In genomic region chr2L:430820-431628, dm6 we compare ENCODE assay signal across 1 fruit fly cellular context.
TF ChIP-seq lines count a peak whose summit lies in the region.

Gene ex (plus strand): TSS chr2L:431227.

TF ChIP-seq in whole organism, embryonic, 481 proteins besides CTCF, POLR2A, EP300 and RAD21 (continued from another document and continues in another):
- TF ChIP-seq Myb (GFP tag; optimal IDR thresholded peaks at IDR 0.05; lab: Kevin White, UChicago) (peak; percentile 28), D (optimal IDR thresholded peaks at IDR 0.05; lab: Kevin White, UChicago) (no peak), D (GFP tag; optimal IDR thresholded peaks at IDR 0.05; lab: Kevin White, UChicago) (peak; percentile 14), Dref (GFP tag; IDR thresholded peaks at IDR 0.05; lab: Robert Waterston, UW) (no peak), CG11085 (GFP tag; IDR thresholded peaks at IDR 0.05; lab: Robert Waterston, UW) (no peak), her (GFP tag; optimal IDR thresholded peaks at IDR 0.05; lab: Kevin White, UChicago) (peak; percentile 47), CG17568 (GFP tag; optimal IDR thresholded peaks at IDR 0.05; lab: Kevin White, UChicago) (peak; percentile 90), dimm (GFP tag; IDR thresholded peaks at IDR 0.05; lab: Robert Waterston, UW) (no peak), Opbp (GFP tag; IDR thresholded peaks at IDR 0.05; lab: Robert Waterston, UW; ENCODE audit: partially characterized antibody) (0 out of 3 replicates have a peak, but pooled peaks have one; percentile 33), Rx (GFP tag; IDR thresholded peaks at IDR 0.05; lab: Robert Waterston, UW) (no peak), HmgD (GFP tag; optimal IDR thresholded peaks at IDR 0.05; lab: Kevin White, UChicago) (peak; percentile 22), CG15696 (tag; optimal IDR thresholded peaks at IDR 0.05; lab: Kevin White, UChicago) (peak; percentile 67), Hr3 (GFP tag; optimal IDR thresholded peaks at IDR 0.05; lab: Kevin White, UChicago) (no peak), CG13287 (GFP tag; IDR thresholded peaks at IDR 0.05; lab: Robert Waterston, UW; ENCODE audit: partially characterized antibody) (peak; percentile 24; the same call in 1 of the 2 replicates), CG7963 (GFP tag; IDR thresholded peaks at IDR 0.05; lab: Robert Waterston, UW; ENCODE audit: partially characterized antibody) (0 out of 3 replicates have a peak, but pooled peaks have one; percentile 26), salm (tag; optimal IDR thresholded peaks at IDR 0.05; lab: Kevin White, UChicago) (peak; percentile 35), CG3281 (GFP tag; optimal IDR thresholded peaks at IDR 0.05; lab: Kevin White, UChicago) (peak; percentile 65), Atf6 (GFP tag; IDR thresholded peaks at IDR 0.05; lab: Robert Waterston, UW) (peak; percentile 58), HmgZ (tag; optimal IDR thresholded peaks at IDR 0.05; lab: Kevin White, UChicago) (peak; percentile 65), disco-r (GFP tag; optimal IDR thresholded peaks at IDR 0.05; lab: Kevin White, UChicago) (no peak), lov (optimal IDR thresholded peaks at IDR 0.05; lab: Kevin White, UChicago) (no peak), lov (GFP tag; IDR thresholded peaks at IDR 0.05; lab: Robert Waterston, UW) (peak; percentile 52; the same call in 1 of the 3 replicates), inv (GFP tag; IDR thresholded peaks at IDR 0.05; lab: Robert Waterston, UW; ENCODE audit: partially characterized antibody) (no peak), Awh (GFP tag; IDR thresholded peaks at IDR 0.05; lab: Robert Waterston, UW) (peak; percentile 64; the same call in 1 of the 2 replicates), B-H2 (GFP tag; optimal IDR thresholded peaks at IDR 0.05; lab: Kevin White, UChicago) (peak; percentile 75), tx (GFP tag; optimal IDR thresholded peaks at IDR 0.05; lab: Kevin White, UChicago) (no peak), Kr (GFP tag; optimal IDR thresholded peaks at IDR 0.05; lab: Kevin White, UChicago) (peak; percentile 60), CG11504 (tag; optimal IDR thresholded peaks at IDR 0.05; lab: Kevin White, UChicago) (peak; percentile 51), Bgb (GFP tag; IDR thresholded peaks at IDR 0.05; lab: Robert Waterston, UW; ENCODE audit: partially characterized antibody) (no peak), Fer1 (GFP tag; optimal IDR thresholded peaks at IDR 0.05; lab: Kevin White, UChicago) (peak; percentile 82), CG2712 (tag; optimal IDR thresholded peaks at IDR 0.05; lab: Kevin White, UChicago) (peak; percentile 50), CG15514 (GFP tag; optimal IDR thresholded peaks at IDR 0.05; lab: Kevin White, UChicago) (peak; percentile 57), Sin3A (optimal IDR thresholded peaks at IDR 0.05; lab: Kevin White, UChicago) (no peak), kay (GFP tag; optimal IDR thresholded peaks at IDR 0.05; lab: Kevin White, UChicago) (peak; percentile 7), Lhr (GFP tag; optimal IDR thresholded peaks at IDR 0.05; lab: Kevin White, UChicago) (peak; percentile 27), CG32532 (GFP tag; IDR thresholded peaks at IDR 0.05; lab: Robert Waterston, UW) (peak; percentile 8; the same call in 1 of the 2 replicates), onecut (GFP tag; IDR thresholded peaks at IDR 0.05; lab: Robert Waterston, UW) (peak; percentile 60), CG4730 (GFP tag; IDR thresholded peaks at IDR 0.05; lab: Robert Waterston, UW) (no peak), CG14441 (GFP tag; IDR thresholded peaks at IDR 0.05; lab: Robert Waterston, UW) (no peak), CG10321 (GFP tag; IDR thresholded peaks at IDR 0.05; lab: Robert Waterston, UW) (peak; percentile 47; the same call in 1 of the 2 replicates), Lpt (GFP tag; optimal IDR thresholded peaks at IDR 0.05; lab: Kevin White, UChicago) (no peak), seq (GFP tag; IDR thresholded peaks at IDR 0.05; lab: Robert Waterston, UW) (no peak; the same call in 1 of the 2 replicates), bab2 (GFP tag; optimal IDR thresholded peaks at IDR 0.05; lab: Kevin White, UChicago) (peak; percentile 57), corto (GFP tag; optimal IDR thresholded peaks at IDR 0.05; lab: Kevin White, UChicago) (peak; percentile 48), Trl (optimal IDR thresholded peaks at IDR 0.05; lab: Kevin White, UChicago) (peak; percentile 50 to 56), Trl (GFP tag; optimal IDR thresholded peaks at IDR 0.05; lab: Kevin White, UChicago) (peak; percentile 23), nerfin-2 (GFP tag; IDR thresholded peaks at IDR 0.05; lab: Robert Waterston, UW; ENCODE audit: partially characterized antibody) (no peak), CG31365 (tag; optimal IDR thresholded peaks at IDR 0.05; lab: Kevin White, UChicago) (peak; percentile 71), CG4424 (GFP tag; optimal IDR thresholded peaks at IDR 0.05; lab: Kevin White, UChicago) (no peak), wdn (GFP tag; IDR thresholded peaks at IDR 0.05; lab: Robert Waterston, UW) (no peak), slou (GFP tag; optimal IDR thresholded peaks at IDR 0.05; lab: Kevin White, UChicago) (no peak), da (GFP tag; optimal IDR thresholded peaks at IDR 0.05; lab: Kevin White, UChicago) (no peak), CG7372 (GFP tag; IDR thresholded peaks at IDR 0.05; lab: Robert Waterston, UW) (no peak), Optix (GFP tag; IDR thresholded peaks at IDR 0.05; lab: Robert Waterston, UW) (no peak), gro (GFP tag; optimal IDR thresholded peaks at IDR 0.05; lab: Kevin White, UChicago) (no peak), Dll (GFP tag; IDR thresholded peaks at IDR 0.05; lab: Robert Waterston, UW; ENCODE audit: partially characterized antibody) (no peak), CG11398 (GFP tag; optimal IDR thresholded peaks at IDR 0.05; lab: Kevin White, UChicago) (peak; percentile 74), H15 (GFP tag; IDR thresholded peaks at IDR 0.05; lab: Robert Waterston, UW) (no peak), Mad (GFP tag; optimal IDR thresholded peaks at IDR 0.05; lab: Kevin White, UChicago) (peak; percentile 19), Hr78 (GFP tag; optimal IDR thresholded peaks at IDR 0.05; lab: Kevin White, UChicago) (no peak), Deaf1 (tag; optimal IDR thresholded peaks at IDR 0.05; lab: Kevin White, UChicago) (peak; percentile 62), CG8478 (optimal IDR thresholded peaks at IDR 0.05; lab: Kevin White, UChicago) (no peak), MTF-1 (GFP tag; optimal IDR thresholded peaks at IDR 0.05; lab: Kevin White, UChicago; ENCODE audit: borderline replicate concordance) (peak; percentile 79), ac (GFP tag; optimal IDR thresholded peaks at IDR 0.05; lab: Kevin White, UChicago) (peak; percentile 40), CG13624 (GFP tag; optimal IDR thresholded peaks at IDR 0.05; lab: Kevin White, UChicago) (peak; percentile 14), Xrp1 (GFP tag; IDR thresholded peaks at IDR 0.05; lab: Robert Waterston, UW) (peak; percentile 60), Ada2b (GFP tag; IDR thresholded peaks at IDR 0.05; lab: Robert Waterston, UW) (no peak), zf30C (GFP tag; optimal IDR thresholded peaks at IDR 0.05; lab: Kevin White, UChicago) (peak; percentile 17), Atf3 (GFP tag; optimal IDR thresholded peaks at IDR 0.05; lab: Kevin White, UChicago) (no peak), HLH4C (GFP tag; IDR thresholded peaks at IDR 0.05; lab: Robert Waterston, UW; ENCODE audit: partially characterized antibody) (peak; percentile 43; the same call in 1 of the 3 replicates), CG14710 (tag; optimal IDR thresholded peaks at IDR 0.05; lab: Kevin White, UChicago) (peak; percentile 48), Ssrp (tag; optimal IDR thresholded peaks at IDR 0.05; lab: Kevin White, UChicago) (no peak), Asciz (GFP tag; optimal IDR thresholded peaks at IDR 0.05; lab: Kevin White, UChicago) (peak; percentile 89), CG17612 (GFP tag; IDR thresholded peaks at IDR 0.05; lab: Robert Waterston, UW) (no peak), CG10543 (GFP tag; optimal IDR thresholded peaks at IDR 0.05; lab: Kevin White, UChicago) (peak; percentile 74), HLH54F (GFP tag; optimal IDR thresholded peaks at IDR 0.05; lab: Kevin White, UChicago) (no peak), Blimp-1 (GFP tag; optimal IDR thresholded peaks at IDR 0.05; lab: Kevin White, UChicago) (peak; percentile 48), sisA (GFP tag; IDR thresholded peaks at IDR 0.05; lab: Robert Waterston, UW) (no peak), CrebB (tag; optimal IDR thresholded peaks at IDR 0.05; lab: Kevin White, UChicago) (peak; percentile 90), CG12219 (GFP tag; optimal IDR thresholded peaks at IDR 0.05; lab: Kevin White, UChicago) (peak; percentile 81), ham (GFP tag; IDR thresholded peaks at IDR 0.05; lab: Robert Waterston, UW) (no peak), hbn (GFP tag; IDR thresholded peaks at IDR 0.05; lab: Robert Waterston, UW; ENCODE audit: partially characterized antibody) (no peak; the same call in 1 of the 2 replicates), ewg (GFP tag; optimal IDR thresholded peaks at IDR 0.05; lab: Kevin White, UChicago) (peak; percentile 37), CG10462 (GFP tag; optimal IDR thresholded peaks at IDR 0.05; lab: Kevin White, UChicago) (peak; percentile 29), oc (tag; optimal IDR thresholded peaks at IDR 0.05; lab: Kevin White, UChicago) (peak; percentile 35), E2f2 (GFP tag; IDR thresholded peaks at IDR 0.05; lab: Robert Waterston, UW) (peak; percentile 27; the same call in 1 of the 2 replicates), lmd (GFP tag; IDR thresholded peaks at IDR 0.05; lab: Robert Waterston, UW) (no peak), ase (GFP tag; IDR thresholded peaks at IDR 0.05; lab: Robert Waterston, UW) (no peak), HLH3B (GFP tag; IDR thresholded peaks at IDR 0.05; lab: Robert Waterston, UW) (peak; percentile 49; the same call in 1 of the 2 replicates), cad (GFP tag; optimal IDR thresholded peaks at IDR 0.05; lab: Kevin White, UChicago) (peak; percentile 61), Elba2 (GFP tag; optimal IDR thresholded peaks at IDR 0.05; lab: Kevin White, UChicago) (peak; percentile 34), CG18764 (GFP tag; optimal IDR thresholded peaks at IDR 0.05; lab: Kevin White, UChicago) (peak; percentile 32), CG13894 (tag; optimal IDR thresholded peaks at IDR 0.05; lab: Kevin White, UChicago) (peak; percentile 73), croc (GFP tag; conservative IDR thresholded peaks at IDR 0.05; lab: Robert Waterston, UW) (no peak), Sry-β (GFP tag; optimal IDR thresholded peaks at IDR 0.05; lab: Kevin White, UChicago) (peak; percentile 5), TFAM (GFP tag; optimal IDR thresholded peaks at IDR 0.05; lab: Kevin White, UChicago) (peak; percentile 4), psq (GFP tag; optimal IDR thresholded peaks at IDR 0.05; lab: Kevin White, UChicago) (peak; percentile 76), Dbx (GFP tag; IDR thresholded peaks at IDR 0.05; lab: Robert Waterston, UW) (peak; percentile 51; the same call in 1 of the 3 replicates), amos (GFP tag; IDR thresholded peaks at IDR 0.05; lab: Robert Waterston, UW; ENCODE audit: partially characterized antibody) (peak; percentile 24; the same call in 1 of the 2 replicates), dmrt11E (tag; optimal IDR thresholded peaks at IDR 0.05; lab: Kevin White, UChicago) (peak; percentile 41), Eip74EF (GFP tag; optimal IDR thresholded peaks at IDR 0.05; lab: Kevin White, UChicago) (peak in 1 of 2 experiments; percentile 37), so (GFP tag; IDR thresholded peaks at IDR 0.05; lab: Robert Waterston, UW) (peak; percentile 73; the same call in 2 of the 3 replicates), Hmr (GFP tag; optimal IDR thresholded peaks at IDR 0.05; lab: Kevin White, UChicago) (peak; percentile 85), CG10209 (GFP tag; optimal IDR thresholded peaks at IDR 0.05; lab: Kevin White, UChicago) (peak; percentile 56), CG14860 (GFP tag; IDR thresholded peaks at IDR 0.05; lab: Robert Waterston, UW; ENCODE audit: partially characterized antibody) (no peak), CG12659 (GFP tag; optimal IDR thresholded peaks at IDR 0.05; lab: Kevin White, UChicago) (peak; percentile 57), CG2129 (GFP tag; IDR thresholded peaks at IDR 0.05; lab: Robert Waterston, UW; ENCODE audit: partially characterized antibody) (no peak), dati (GFP tag; IDR thresholded peaks at IDR 0.05; lab: Robert Waterston, UW) (no peak), al (GFP tag; IDR thresholded peaks at IDR 0.05; lab: Robert Waterston, UW) (no peak), CG7839 (tag; optimal IDR thresholded peaks at IDR 0.05; lab: Kevin White, UChicago) (peak; percentile 25), tap (tag; optimal IDR thresholded peaks at IDR 0.05; lab: Kevin White, UChicago) (peak; percentile 66), pita (GFP tag; optimal IDR thresholded peaks at IDR 0.05; lab: Kevin White, UChicago) (no peak), ranshi (GFP tag; IDR thresholded peaks at IDR 0.05; lab: Robert Waterston, UW) (no peak; the same call in 1 of the 2 replicates), br (optimal IDR thresholded peaks at IDR 0.05; lab: Kevin White, UChicago) (no peak), CG6175 (GFP tag; IDR thresholded peaks at IDR 0.05; lab: Robert Waterston, UW) (no peak), Drgx (GFP tag; IDR thresholded peaks at IDR 0.05; lab: Robert Waterston, UW) (no peak), Aef1 (GFP tag; IDR thresholded peaks at IDR 0.05; lab: Robert Waterston, UW) (0 out of 3 replicates have a peak, but pooled peaks have one; percentile 33), NC2β (GFP tag; optimal IDR thresholded peaks at IDR 0.05; lab: Kevin White, UChicago) (peak; percentile 35), cwo (GFP tag; optimal IDR thresholded peaks at IDR 0.05; lab: Kevin White, UChicago) (peak; percentile 40), Sox100B (GFP tag; optimal IDR thresholded peaks at IDR 0.05; lab: Kevin White, UChicago) (peak; percentile 54), ftz-f1 (GFP tag; optimal IDR thresholded peaks at IDR 0.05; lab: Kevin White, UChicago) (no peak), CG17359 (tag; optimal IDR thresholded peaks at IDR 0.05; lab: Kevin White, UChicago) (peak; percentile 79), CG15011 (GFP tag; optimal IDR thresholded peaks at IDR 0.05; lab: Kevin White, UChicago) (peak; percentile 31), CG10366 (GFP tag; IDR thresholded peaks at IDR 0.05; lab: Robert Waterston, UW) (no peak), CG15601 (tag; optimal IDR thresholded peaks at IDR 0.05; lab: Kevin White, UChicago) (peak; percentile 78), pho (GFP tag; optimal IDR thresholded peaks at IDR 0.05; lab: Kevin White, UChicago) (no peak), row (GFP tag; IDR thresholded peaks at IDR 0.05; lab: Robert Waterston, UW) (no peak; the same call in 2 of the 3 replicates), CG16863 (GFP tag; optimal IDR thresholded peaks at IDR 0.05; lab: Kevin White, UChicago) (peak; percentile 15), Jarid2 (GFP tag; optimal IDR thresholded peaks at IDR 0.05; lab: Kevin White, UChicago) (peak; percentile 96)
